Fruit fly (Drosophila melanogaster): ENCODE results near the gene InR.

InR gene

DNA sequence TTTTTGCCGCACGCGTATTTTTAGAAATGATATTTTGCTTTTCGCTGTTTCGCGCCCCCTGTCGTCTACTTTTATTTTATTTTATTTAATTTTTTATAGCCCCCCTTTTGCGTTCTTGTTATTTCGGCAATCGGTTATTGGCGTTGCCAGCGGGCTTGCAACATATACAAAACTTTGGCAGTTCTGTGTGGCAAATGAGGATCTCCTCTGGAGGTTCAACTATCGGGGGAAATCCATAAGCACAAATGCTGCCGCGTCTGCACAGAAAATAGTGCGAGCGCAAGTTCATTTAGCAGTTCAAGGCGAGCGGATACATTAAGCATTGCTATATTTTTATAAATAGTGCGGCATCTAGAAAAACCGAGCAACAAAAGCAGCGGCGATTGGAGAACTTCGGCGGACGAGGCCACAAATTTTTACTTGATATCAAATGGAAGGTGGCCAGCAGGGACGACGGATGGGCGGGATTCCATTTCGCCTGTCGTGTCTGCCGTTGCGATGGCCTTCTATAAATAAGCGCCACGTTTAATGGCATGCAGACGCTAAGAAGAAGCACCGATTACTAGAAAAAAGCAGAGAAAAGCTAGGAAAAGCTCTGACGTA is 5.3 kb upstream of the InR start:
- TF ChIP-seq br (GFP tag; optimal IDR thresholded peaks at IDR 0.05): no peak
- no peak for TF ChIP-seq GATAd (GFP tag; optimal IDR thresholded peaks at IDR 0.05)
- TF ChIP-seq h (GFP tag; optimal IDR thresholded peaks at IDR 0.05): no peak
- TF ChIP-seq Abd-B (GFP tag; optimal IDR thresholded peaks at IDR 0.05): no peak
- TF ChIP-seq Dfd (GFP tag; optimal IDR thresholded peaks at IDR 0.05): no peak
- no peak for TF ChIP-seq Hnf4 (GFP tag; optimal IDR thresholded peaks at IDR 0.05)
- no peak for TF ChIP-seq CG32264 (GFP tag; optimal IDR thresholded peaks at IDR 0.05)
- TF ChIP-seq HLH106 (tag; optimal IDR thresholded peaks at IDR 0.05): no peak
- no peak for TF ChIP-seq CG9705 (GFP tag; optimal IDR thresholded peaks at IDR 0.05)
- TF ChIP-seq sage (GFP tag; optimal IDR thresholded peaks at IDR 0.05): no peak
- TF ChIP-seq lola (GFP tag; optimal IDR thresholded peaks at IDR 0.05): no peak
- TF ChIP-seq Sp1 (GFP tag; optimal IDR thresholded peaks at IDR 0.05): no peak
- TF ChIP-seq tai (GFP tag; optimal IDR thresholded peaks at IDR 0.05): no peak

DNA sequence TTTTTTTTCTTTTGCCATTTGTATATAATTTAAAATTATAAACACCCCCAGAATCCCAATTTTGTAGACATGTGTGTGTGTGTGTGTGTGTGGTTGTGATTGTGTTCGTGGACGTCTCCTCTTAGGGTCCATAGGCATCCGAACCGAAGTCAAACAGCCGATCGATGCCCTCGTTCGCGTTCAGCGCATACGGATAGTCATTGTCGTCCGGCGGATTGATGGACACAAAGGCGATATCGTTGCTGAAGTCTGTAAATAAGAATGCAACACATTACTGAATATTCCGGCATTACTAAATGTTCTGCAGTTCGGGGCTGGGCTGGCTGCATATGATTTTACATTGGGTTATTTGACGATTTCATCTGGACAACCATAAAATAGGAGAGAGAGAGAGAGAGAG is 2.3 kb upstream of the InR start:
- no peak for TF ChIP-seq Hr83 (GFP tag; optimal IDR thresholded peaks at IDR 0.05; ENCODE audit: poor library complexity, severe bottlenecking)
- peak; percentile 20 for TF ChIP-seq Dfd (GFP tag; optimal IDR thresholded peaks at IDR 0.05)

DNA sequence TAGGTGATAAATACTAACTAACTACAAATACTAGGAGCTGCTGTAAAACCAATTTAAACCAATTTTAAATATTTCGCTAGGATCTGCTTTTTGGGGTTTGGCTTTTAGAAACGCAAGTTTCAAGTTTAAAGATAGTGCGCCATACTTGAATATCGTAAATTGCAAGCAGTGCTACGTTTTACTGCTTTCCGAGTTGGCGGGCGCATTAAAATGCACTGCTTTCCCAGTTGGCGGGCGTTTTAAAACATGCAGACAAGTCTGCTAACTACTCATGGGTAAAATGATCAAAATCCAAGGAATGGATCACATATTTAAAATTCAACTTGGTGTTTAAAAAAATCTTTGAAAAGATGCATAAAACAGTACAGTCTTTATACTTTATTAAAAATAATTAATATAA is 624 bp upstream of the InR start:
- TF ChIP-seq fru (GFP tag; optimal IDR thresholded peaks at IDR 0.05) (no peak), Dif (GFP tag; optimal IDR thresholded peaks at IDR 0.05; ENCODE audit: partially characterized antibody) (no peak), ey (GFP tag; optimal IDR thresholded peaks at IDR 0.05) (no peak), Myc (optimal IDR thresholded peaks at IDR 0.05) (peak; percentile 66), N (GFP tag; optimal IDR thresholded peaks at IDR 0.05) (peak; percentile 87), Hr78 (GFP tag; optimal IDR thresholded peaks at IDR 0.05) (peak; percentile 10), Vsx2 (GFP tag; optimal IDR thresholded peaks at IDR 0.05; ENCODE audit: partially characterized antibody) (peak; percentile 78)

DNA sequence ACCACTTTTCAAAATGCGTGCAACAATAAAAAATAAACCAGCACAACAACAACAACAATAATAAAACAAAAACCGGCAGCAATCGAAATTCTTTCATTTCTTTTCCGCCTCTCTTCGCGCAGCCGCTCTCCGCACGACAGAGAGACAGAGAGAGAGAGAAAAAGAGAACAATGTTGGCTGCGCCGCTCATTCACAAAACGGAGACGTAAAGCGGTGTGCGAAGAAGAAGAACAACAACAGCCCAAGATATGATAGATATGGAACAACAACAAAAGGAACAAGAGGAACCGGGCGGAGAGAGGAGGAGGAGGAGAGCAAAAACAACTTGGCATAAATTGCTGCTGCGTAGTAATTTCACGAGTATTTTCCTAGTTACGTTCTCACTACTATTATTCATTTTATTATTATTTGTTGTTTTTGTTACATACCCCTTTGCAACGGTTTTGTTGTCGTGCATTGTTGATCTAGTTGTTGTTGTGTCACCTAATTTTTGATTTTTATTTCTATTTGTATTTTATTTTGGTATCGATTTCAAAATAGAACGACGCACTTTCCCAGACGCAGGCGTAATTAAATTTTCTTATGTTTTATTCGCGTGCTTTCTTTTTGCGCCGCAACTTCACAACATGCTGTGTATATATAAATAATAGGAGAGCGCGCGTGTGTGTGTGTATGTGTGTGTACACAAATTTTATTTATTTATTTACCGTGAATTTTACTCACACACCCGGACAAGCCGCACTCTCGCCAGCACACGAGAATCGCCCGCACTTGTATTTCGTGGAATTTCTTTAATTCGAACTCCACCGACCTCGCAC is 613 bp downstream of the InR start:
- TF ChIP-seq Dif (GFP tag; optimal IDR thresholded peaks at IDR 0.05; ENCODE audit: partially characterized antibody): peak; percentile 96
- peak; percentile 85 for TF ChIP-seq Vsx2 (GFP tag; optimal IDR thresholded peaks at IDR 0.05; ENCODE audit: partially characterized antibody)
- TF ChIP-seq h (GFP tag; optimal IDR thresholded peaks at IDR 0.05): peak; percentile 10
- TF ChIP-seq Dfd (GFP tag; optimal IDR thresholded peaks at IDR 0.05): no peak
- peak; percentile 3 for TF ChIP-seq Hnf4 (GFP tag; optimal IDR thresholded peaks at IDR 0.05)
- TF ChIP-seq CrebA (GFP tag; optimal IDR thresholded peaks at IDR 0.05; ENCODE audit: borderline replicate concordance): peak; percentile 55
- no peak for TF ChIP-seq HLH106 (tag; optimal IDR thresholded peaks at IDR 0.05)
- no peak for TF ChIP-seq CG32264 (GFP tag; optimal IDR thresholded peaks at IDR 0.05)
- TF ChIP-seq Sp1 (GFP tag; optimal IDR thresholded peaks at IDR 0.05): peak; percentile 29
- peak; percentile 7 for TF ChIP-seq sage (GFP tag; optimal IDR thresholded peaks at IDR 0.05)
- TF ChIP-seq psq (GFP tag; optimal IDR thresholded peaks at IDR 0.05): peak; percentile 93
- peak; percentile 23 for TF ChIP-seq Hr83 (GFP tag; optimal IDR thresholded peaks at IDR 0.05; ENCODE audit: poor library complexity, severe bottlenecking)
- no peak for TF ChIP-seq dmrt93B (GFP tag; optimal IDR thresholded peaks at IDR 0.05)
- no peak for TF ChIP-seq dsf (GFP tag; optimal IDR thresholded peaks at IDR 0.05; ENCODE audit: borderline replicate concordance)
- TF ChIP-seq dl (GFP tag; optimal IDR thresholded peaks at IDR 0.05; ENCODE audit: insufficient read depth in 1 of 2, partially characterized antibody in 2 of 2): peak; percentile 85 to 91
- no peak for TF ChIP-seq Rel (GFP tag; optimal IDR thresholded peaks at IDR 0.05)
- TF ChIP-seq Rel (tag; optimal IDR thresholded peaks at IDR 0.05): no peak

DNA sequence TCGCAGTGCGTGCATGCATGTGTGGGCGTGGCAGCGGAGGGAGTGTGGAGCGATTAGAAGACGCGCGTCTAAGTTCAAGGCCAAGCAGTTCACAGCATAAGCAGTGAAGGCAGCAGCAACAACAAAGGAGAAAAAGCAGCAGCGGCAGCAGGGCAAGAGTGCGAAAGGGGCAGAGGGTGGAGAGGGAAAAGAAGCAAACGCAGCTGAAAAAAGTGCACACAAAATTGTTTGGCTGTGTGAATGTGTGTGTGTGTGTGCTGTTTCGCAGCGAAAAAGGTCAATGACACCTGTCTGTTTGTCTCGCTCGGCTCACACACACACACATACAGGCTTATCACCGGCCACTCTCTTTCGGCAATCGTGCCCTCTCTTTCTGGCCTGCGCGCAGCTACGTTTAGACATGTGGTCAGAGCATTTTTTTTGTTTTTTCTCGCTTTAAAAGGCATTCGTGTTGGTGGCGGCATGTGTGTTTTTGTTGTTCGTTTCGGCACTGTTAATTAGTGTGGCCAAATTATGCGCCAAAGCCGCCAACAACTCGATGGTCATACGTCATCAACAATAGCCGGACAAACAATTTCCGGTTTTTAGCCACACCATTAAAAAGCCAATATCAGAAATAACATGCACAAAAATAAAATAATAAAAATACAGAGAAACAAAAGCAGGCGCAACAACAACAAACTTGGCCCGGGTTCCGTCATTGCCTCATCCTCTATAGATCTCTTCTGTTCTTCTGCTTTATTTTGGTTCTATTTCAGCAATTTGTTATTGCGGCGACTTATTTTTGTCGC is 2.9 kb downstream of the InR start:
- TF ChIP-seq N (GFP tag; optimal IDR thresholded peaks at IDR 0.05) (peak; percentile 7), CG32264 (GFP tag; optimal IDR thresholded peaks at IDR 0.05) (no peak), Dif (GFP tag; optimal IDR thresholded peaks at IDR 0.05; ENCODE audit: partially characterized antibody) (peak; percentile 81), Hr78 (GFP tag; optimal IDR thresholded peaks at IDR 0.05) (no peak), Abd-B (GFP tag; optimal IDR thresholded peaks at IDR 0.05) (no peak), CrebA (GFP tag; optimal IDR thresholded peaks at IDR 0.05; ENCODE audit: borderline replicate concordance) (peak; percentile 89), psq (GFP tag; optimal IDR thresholded peaks at IDR 0.05) (peak; percentile 92), rgr (GFP tag; optimal IDR thresholded peaks at IDR 0.05) (peak; percentile 37), dl (GFP tag; optimal IDR thresholded peaks at IDR 0.05; ENCODE audit: insufficient read depth in 1 of 2, partially characterized antibody in 2 of 2) (peak; percentile 37 to 53), lola (GFP tag; optimal IDR thresholded peaks at IDR 0.05) (no peak), Dfd (GFP tag; optimal IDR thresholded peaks at IDR 0.05) (no peak), woc (GFP tag; optimal IDR thresholded peaks at IDR 0.05) (peak; percentile 13), br (GFP tag; optimal IDR thresholded peaks at IDR 0.05) (peak; percentile 9), Hnf4 (GFP tag; optimal IDR thresholded peaks at IDR 0.05) (peak; percentile 64), Vsx2 (GFP tag; optimal IDR thresholded peaks at IDR 0.05; ENCODE audit: partially characterized antibody) (peak; percentile 61), dmrt93B (GFP tag; optimal IDR thresholded peaks at IDR 0.05) (no peak), Myc (optimal IDR thresholded peaks at IDR 0.05) (no peak), dsf (GFP tag; optimal IDR thresholded peaks at IDR 0.05; ENCODE audit: borderline replicate concordance) (no peak), foxo (GFP tag; optimal IDR thresholded peaks at IDR 0.05) (peak in 1 of 2 experiments; percentile 62), pan (optimal IDR thresholded peaks at IDR 0.05) (peak; percentile 17), jim (GFP tag; optimal IDR thresholded peaks at IDR 0.05) (peak; percentile 96), tai (GFP tag; optimal IDR thresholded peaks at IDR 0.05) (no peak), CG9705 (GFP tag; optimal IDR thresholded peaks at IDR 0.05) (no peak), sage (GFP tag; optimal IDR thresholded peaks at IDR 0.05) (no peak), brk (GFP tag; optimal IDR thresholded peaks at IDR 0.05) (no peak)

Measured in whole organism, wandering third instar larva.